Worm (Caenorhabditis elegans) whole organism, L3 larva: ENCODE results near the gene C18A11.2.

Experiments
- aly-2 ChIP-seq: fragments of 150-350 bp; optimal IDR thresholded peaks from 2 replicates; lab custom pipeline; 2014; ENCODE audit warnings: missing biosample characterization, missing genetic modification characterization
- ama-1 ChIP-seq: fragments of 150-350 bp; optimal IDR thresholded peaks from 2 replicates; lab custom pipeline; 2018
- egl-27 ChIP-seq: sonication (generic microtip); optimal IDR thresholded peaks from 4 replicates; lab custom pipeline; 2017; ENCODE audit warnings: missing biosample characterization, missing genetic modification reagents, missing genetic modification characterization
- elt-2 ChIP-seq: sonication (generic microtip); optimal IDR thresholded peaks from 2 replicates; lab custom pipeline; 2016; ENCODE audit warnings: missing genetic modification reagents, mild to moderate bottlenecking, missing genetic modification characterization, missing compliant biosample characterization
- fkh-10 ChIP-seq: sonication (generic microtip); optimal IDR thresholded peaks from 2 replicates; lab custom pipeline; 2017; ENCODE audit warnings: missing biosample characterization, missing genetic modification reagents, missing genetic modification characterization
- fos-1 ChIP-seq: fragments of 150-350 bp; optimal IDR thresholded peaks from 2 replicates; lab custom pipeline; 2014; ENCODE audit warnings: missing biosample characterization, missing genetic modification characterization
- lin-39 ChIP-seq: fragments of 150-350 bp; optimal IDR thresholded peaks from 2 replicates; lab custom pipeline; 2018; ENCODE audit warnings: missing biosample characterization, missing genetic modification reagents, missing genetic modification characterization
- lsy-12 ChIP-seq: sonication (generic microtip); optimal IDR thresholded peaks from 2 replicates; lab custom pipeline; 2016; ENCODE audit warnings: mild to moderate bottlenecking, missing genetic modification characterization, missing compliant biosample characterization
- nfya-1 ChIP-seq: sonication (generic microtip); optimal IDR thresholded peaks from 2 replicates; lab custom pipeline; 2017; ENCODE audit warnings: missing genetic modification characterization, mild to moderate bottlenecking, missing compliant biosample characterization, antibody characterized with exemption, moderate library complexity; ENCODE audit not compliant: insufficient read depth
- nhr-237 ChIP-seq: fragments of 150-350 bp; optimal IDR thresholded peaks from 2 replicates; lab custom pipeline; 2014; ENCODE audit warnings: missing biosample characterization, missing genetic modification characterization
- pha-4 ChIP-seq: fragments of 150-350 bp; optimal IDR thresholded peaks from 2 replicates; lab custom pipeline; 2014; ENCODE audit warnings: missing biosample characterization, missing genetic modification reagents, missing genetic modification characterization
- skn-1 ChIP-seq: fragments of 150-350 bp; optimal IDR thresholded peaks from 2 replicates; lab custom pipeline; 2014; ENCODE audit warnings: missing biosample characterization, missing genetic modification characterization
- ztf-11 ChIP-seq: fragments of 150-350 bp; optimal IDR thresholded peaks from 2 replicates; lab custom pipeline; 2014; ENCODE audit warnings: missing biosample characterization, missing genetic modification characterization

ce11 chrX:8107921-8108320, 40.6 kb downstream of the C18A11.2 start, which contains the start of gene K07E3.9:
- TF ChIP-seq skn-1 (tag; lab: Kevin White, UChicago), result no peak
- no peak for TF ChIP-seq elt-2 (tag; lab: Kevin White, UChicago)
- no peak for TF ChIP-seq fos-1 (tag; lab: Kevin White, UChicago)
- no peak for TF ChIP-seq fkh-10 (GFP tag; lab: Kevin White, UChicago)
- no peak for TF ChIP-seq egl-27
- TF ChIP-seq aly-2 (tag; lab: Kevin White, UChicago), result no peak
- TF ChIP-seq ama-1 (lab: Kevin White, UChicago), result no peak
- no peak for TF ChIP-seq lsy-12
- no peak for TF ChIP-seq nhr-237 (tag; lab: Kevin White, UChicago)
- no peak for TF ChIP-seq nfya-1 (tag; lab: Kevin White, UChicago)
- TF ChIP-seq lin-39 (tag; lab: Kevin White, UChicago), result no peak
- TF ChIP-seq pha-4 (tag; lab: Kevin White, UChicago), result no peak
- TF ChIP-seq ztf-11 (tag; lab: Kevin White, UChicago), result no peak
